Worm (Caenorhabditis elegans) whole organism, L4 larva: ENCODE results near the gene W07A12.4.

Source experiments
- F49E8.2 ChIP-seq: sonication (generic microtip); optimal IDR thresholded peaks from 2 replicates; lab custom pipeline; 2016; ENCODE audit warnings: missing compliant biosample characterization, mild to moderate bottlenecking, missing genetic modification characterization, borderline replicate concordance
- T20F7.1 ChIP-seq: fragments of 200-800 bp; sonication (Bioruptor generic); optimal IDR thresholded peaks from 2 replicates; lab custom pipeline; 2018; ENCODE audit warnings: mild to moderate bottlenecking, missing genetic modification characterization, missing compliant biosample characterization
- Y105C5A.15 ChIP-seq: fragments of 200-800 bp; sonication (Bioruptor generic); IDR thresholded peaks from 2 replicates; pipeline ENCODE4 v1.3.6; 2022; ENCODE audit warnings: missing genetic modification characterization, missing compliant biosample characterization
- aly-2 ChIP-seq: sonication (generic microtip); optimal IDR thresholded peaks from 2 replicates; lab custom pipeline; 2018; ENCODE audit warnings: missing biosample characterization, missing genetic modification characterization
- ama-1 ChIP-seq: fragments of 150-350 bp; optimal IDR thresholded peaks from 2 replicates; lab custom pipeline; 2014; ENCODE audit warnings: inconsistent platforms, mixed read lengths
- nhr-10 ChIP-seq: fragments of 150-350 bp; optimal IDR thresholded peaks from 2 replicates; lab custom pipeline; 2014; ENCODE audit warnings: missing biosample characterization, missing genetic modification characterization
- nhr-28 ChIP-seq: fragments of 150-350 bp; optimal IDR thresholded peaks from 2 replicates; lab custom pipeline; 2014; ENCODE audit warnings: missing biosample characterization, missing genetic modification characterization
- nhr-77 ChIP-seq: fragments of 150-350 bp; optimal IDR thresholded peaks from 2 replicates; lab custom pipeline; 2014; ENCODE audit warnings: missing biosample characterization, missing genetic modification characterization

- TF ChIP-seq F49E8.2 (tag; lab: Kevin White, UChicago) (no peak), nhr-28 (tag; lab: Kevin White, UChicago) (peak; percentile 25), Y105C5A.15 (GFP tag; lab: Robert Waterston, UW) (no peak), aly-2 (tag; lab: Kevin White, UChicago) (no peak), ama-1 (lab: Kevin White, UChicago) (peak; percentile 27), nhr-77 (tag; lab: Kevin White, UChicago) (no peak), nhr-10 (no peak), T20F7.1 (GFP tag; lab: Kevin White, UChicago) (no peak)
Measured at ce11 chrII:9126965-9127364, 19.1 kb upstream of the W07A12.4 start.
